Worm (Caenorhabditis elegans): Measurements from ENCODE around the gene dro-1.

dro-1 gene

DNA sequence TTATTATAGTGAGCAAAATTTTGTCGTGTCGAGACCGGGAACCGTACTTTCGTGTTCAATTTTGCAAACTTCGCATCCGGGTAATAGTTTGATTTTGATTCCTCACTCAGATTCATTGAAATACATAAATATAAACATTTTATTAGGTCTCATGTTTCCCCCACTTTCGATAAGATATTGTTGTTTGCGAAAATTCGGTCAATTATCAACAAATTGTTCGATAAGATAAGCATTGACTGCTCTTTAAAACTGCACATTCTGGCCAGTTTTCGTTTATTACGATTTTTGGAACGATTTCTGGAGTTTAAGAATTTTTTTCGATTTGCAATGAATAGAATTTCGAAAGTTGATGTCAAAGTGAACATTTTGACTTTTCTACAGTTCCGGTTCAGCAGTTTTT is 46.1 kb downstream of the dro-1 start:
- no peak for TF ChIP-seq let-607 (tag; optimal IDR thresholded peaks at IDR 0.05)
- peak; percentile 43 for TF ChIP-seq nhr-80 (tag; optimal IDR thresholded peaks at IDR 0.05)
- no peak for TF ChIP-seq ets-4 (GFP tag; optimal IDR thresholded peaks at IDR 0.05)

DNA sequence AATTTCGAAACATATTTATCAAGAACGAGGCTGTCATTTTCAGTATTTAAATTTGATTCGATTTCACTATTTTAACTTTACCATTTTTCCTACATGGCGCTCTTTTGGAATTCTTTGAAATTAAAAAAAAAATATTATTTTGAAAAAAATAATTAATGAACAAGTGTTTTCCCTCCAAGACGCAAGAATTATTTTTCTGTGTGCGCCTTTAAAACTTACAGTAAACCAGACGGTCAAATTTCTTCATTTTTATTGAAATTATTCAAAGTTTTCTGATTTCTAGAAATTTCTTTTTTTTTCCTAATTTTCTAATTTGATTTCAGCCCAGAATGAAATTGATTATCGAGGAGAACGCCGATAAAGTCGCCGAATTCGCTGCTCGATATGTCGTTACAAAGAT is 46.6 kb downstream of the dro-1 start, which contains the start of gene T03F6.3:
T03F6.3 (plus strand) TSS at position 318 of the 400 bp plus-strand sequence.
- peak; percentile 26 for TF ChIP-seq xnd-1 (tag; optimal IDR thresholded peaks at IDR 0.05)
- TF ChIP-seq Y56A3A.18 (GFP tag; IDR thresholded peaks at IDR 0.05): no peak
- 0 out of 2 replicates have a peak, but pooled peaks have one; percentile 18 for TF ChIP-seq madf-8 (GFP tag; conservative IDR thresholded peaks at IDR 0.05)
- TF ChIP-seq madf-6 (GFP tag; IDR thresholded peaks at IDR 0.05): 0 out of 2 replicates have a peak, but pooled peaks have one; percentile 47
- no peak for TF ChIP-seq dox-1 (GFP tag; IDR thresholded peaks at IDR 0.05)
- no peak for TF ChIP-seq lin-54 (GFP tag; optimal IDR thresholded peaks at IDR 0.05)
- TF ChIP-seq efl-1 (GFP tag; optimal IDR thresholded peaks at IDR 0.05): peak; percentile 34
- TF ChIP-seq ceh-100 (GFP tag; IDR thresholded peaks at IDR 0.05): no peak
- TF ChIP-seq lsl-1 (GFP tag; optimal IDR thresholded peaks at IDR 0.05): peak; percentile 67
- TF ChIP-seq F33H1.4 (GFP tag; IDR thresholded peaks at IDR 0.05): peak; percentile 66
- TF ChIP-seq Y79H2A.3 (GFP tag; conservative IDR thresholded peaks at IDR 0.05): no peak
- TF ChIP-seq madf-10 (tag; optimal IDR thresholded peaks at IDR 0.05): no peak
- no peak for TF ChIP-seq mcd-1 (GFP tag; IDR thresholded peaks at IDR 0.05)
- no peak for TF ChIP-seq lag-1 (GFP tag; IDR thresholded peaks at IDR 0.05)
- TF ChIP-seq fkh-3 (tag; optimal IDR thresholded peaks at IDR 0.05): no peak

DNA sequence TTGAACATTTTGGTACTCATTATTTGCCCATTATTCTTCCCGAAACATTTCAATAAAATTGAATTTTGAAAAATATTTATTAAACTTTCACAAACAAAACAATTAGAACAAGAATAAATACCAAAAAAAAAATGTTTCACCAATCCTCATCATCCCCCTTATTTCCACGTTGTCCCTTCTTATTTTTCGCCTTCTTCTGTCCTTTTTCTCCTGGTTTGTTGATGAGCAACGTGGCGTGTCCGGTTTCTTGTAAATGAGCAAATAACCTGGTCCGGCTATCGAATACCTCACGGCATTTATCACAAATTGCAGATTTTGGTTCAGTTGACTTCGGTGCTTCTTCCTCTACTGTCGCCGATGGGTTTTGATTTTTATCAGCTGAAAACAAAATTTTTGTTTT is 48.3 kb downstream of the dro-1 start:
- no peak for TF ChIP-seq nfyb-1 (GFP tag; IDR thresholded peaks at IDR 0.05)
- TF ChIP-seq Y56A3A.18 (GFP tag; IDR thresholded peaks at IDR 0.05): no peak
- TF ChIP-seq chd-7 (tag; optimal IDR thresholded peaks at IDR 0.05): no peak
- no peak for TF ChIP-seq Y53F4B.3 (GFP tag; IDR thresholded peaks at IDR 0.05)
- no peak for TF ChIP-seq sptf-2 (GFP tag; optimal IDR thresholded peaks at IDR 0.05)
- TF ChIP-seq F33H1.4 (GFP tag; IDR thresholded peaks at IDR 0.05): no peak
- no peak for TF ChIP-seq tbx-9 (tag; optimal IDR thresholded peaks at IDR 0.05; ENCODE audit: borderline replicate concordance)
- TF ChIP-seq B0336.3 (GFP tag; IDR thresholded peaks at IDR 0.05): no peak
- no peak for TF ChIP-seq atf-7 (tag; optimal IDR thresholded peaks at IDR 0.05)

DNA sequence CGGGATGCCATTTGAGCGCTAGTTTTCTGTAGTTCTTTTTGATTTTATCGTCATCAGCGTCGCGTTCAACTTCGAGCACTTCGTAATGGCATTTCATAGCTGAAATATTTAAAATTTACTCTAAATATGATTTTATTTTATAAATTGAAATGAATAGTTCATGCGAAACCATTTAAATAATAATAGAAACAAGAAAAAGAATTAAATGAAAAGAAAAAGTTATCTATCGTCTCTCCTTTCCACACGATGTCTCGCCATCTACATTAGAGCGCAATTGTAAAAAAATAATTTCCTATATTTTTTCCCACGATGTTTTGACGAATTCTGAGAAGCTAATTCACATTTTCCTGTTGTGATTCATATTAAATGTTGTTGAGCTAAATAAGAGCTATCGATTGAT is 50.8 kb downstream of the dro-1 start, which contains the start of gene dnj-17:
dnj-17 (minus strand) TSS at position 101 of the 400 bp plus-strand sequence.
- TF ChIP-seq hmg-1.2 (GFP tag; IDR thresholded peaks at IDR 0.05) (peak; percentile 72), dox-1 (GFP tag; IDR thresholded peaks at IDR 0.05) (no peak)
